Worm (Caenorhabditis elegans) whole organism, L1 larva: ENCODE data around the gene T22B2.1.

Source experiments
- aly-2 ChIP-seq: fragments of 150-350 bp; optimal IDR thresholded peaks from 2 replicates; lab custom pipeline; 2014; ENCODE audit warnings: missing biosample characterization, missing genetic modification characterization
- dpl-1 ChIP-seq, 3 experiments: fragments of 150-350 bp in 2 of 3; sonication (generic microtip) in 1 of 3; optimal IDR thresholded peaks; 2 replicates each; lab custom pipeline; 2014 to 2017; ENCODE audit warnings: missing biosample characterization in 3 of 3, missing genetic modification characterization in 3 of 3, missing genetic modification reagents in 3 of 3
- hpl-2 ChIP-seq: fragments of 150-350 bp; optimal IDR thresholded peaks from 2 replicates; lab custom pipeline; 2014; ENCODE audit warnings: missing biosample characterization, missing genetic modification reagents, missing genetic modification characterization
- nhr-11 ChIP-seq: fragments of 150-350 bp; optimal IDR thresholded peaks from 2 replicates; lab custom pipeline; 2014; ENCODE audit warnings: missing biosample characterization, missing genetic modification characterization
- nhr-237 ChIP-seq: fragments of 150-350 bp; optimal IDR thresholded peaks from 2 replicates; lab custom pipeline; 2014; ENCODE audit warnings: missing biosample characterization, missing genetic modification characterization
- pax-3 ChIP-seq: fragments of 200-800 bp; sonication (Bioruptor generic); optimal IDR thresholded peaks from 2 replicates; lab custom pipeline; 2018; ENCODE audit warnings: mild to moderate bottlenecking, missing genetic modification characterization, moderate library complexity, missing compliant biosample characterization
- vab-15 ChIP-seq: sonication (generic microtip); optimal IDR thresholded peaks from 2 replicates; lab custom pipeline; 2017; ENCODE audit warnings: missing genotype, mild to moderate bottlenecking, missing genetic modification characterization, missing compliant biosample characterization

- TF ChIP-seq aly-2 = no peak
- TF ChIP-seq hpl-2 (GFP tag; lab: Kevin White, UChicago) = no peak
- TF ChIP-seq pax-3 (tag; lab: Kevin White, UChicago) = no peak
- TF ChIP-seq vab-15 (tag; lab: Kevin White, UChicago) = no peak
- no peak for TF ChIP-seq dpl-1 (GFP tag; optimal IDR thresholded peaks at IDR 0.05; lab: Kevin White, UChicago)
- no peak for TF ChIP-seq nhr-11 (tag; lab: Kevin White, UChicago)
- no peak for TF ChIP-seq nhr-237 (tag; lab: Kevin White, UChicago)
Observed at ce11 chrX:3943213-3943612, 17.3 kb downstream of the T22B2.1 start, which contains the start of gene ptp-4A2.
